Fruit fly (Drosophila melanogaster) whole organism, embryonic: Measurements from ENCODE around the gene alphaCOP.

Source experiments
- Aef1 ChIP-seq: fragments of 200-800 bp; sonication (Bioruptor generic); IDR thresholded peaks from 3 replicates; pipeline ENCODE4 v1.3.6; 2022; ENCODE audit warnings: missing biosample characterization, missing genetic modification characterization
- Atf-2 ChIP-seq: fragments of 200-800 bp; sonication (Bioruptor generic); optimal IDR thresholded peaks from 2 replicates; lab custom pipeline; 2016; ENCODE audit warnings: missing biosample characterization, missing genetic modification characterization
- B-H2 ChIP-seq: fragments of 200-800 bp; sonication (Bioruptor generic); optimal IDR thresholded peaks from 2 replicates; lab custom pipeline; 2018; ENCODE audit warnings: missing biosample characterization, mild to moderate bottlenecking, missing genetic modification characterization
- CG11093 ChIP-seq: fragments of 200-800 bp; sonication (Bioruptor generic); IDR thresholded peaks from 3 replicates; pipeline ENCODE4 v1.3.6; 2022; ENCODE audit warnings: missing biosample characterization, missing genetic modification characterization
- CG12744 ChIP-seq: fragments of 200-800 bp; sonication (Bioruptor generic); optimal IDR thresholded peaks from 2 replicates; lab custom pipeline; 2016; ENCODE audit warnings: missing biosample characterization, missing genetic modification characterization
- CG13287 ChIP-seq: fragments of 200-800 bp; sonication (Bioruptor generic); IDR thresholded peaks from 2 replicates; pipeline ENCODE4 v1.3.6; 2022; ENCODE audit warnings: missing biosample characterization, missing genetic modification characterization; ENCODE audit not compliant: partially characterized antibody
- CG13775 ChIP-seq: fragments of 200-800 bp; sonication (Bioruptor generic); optimal IDR thresholded peaks from 3 replicates; lab custom pipeline; 2017; ENCODE audit warnings: missing biosample characterization, mild to moderate bottlenecking, missing genetic modification characterization
- CG16815 ChIP-seq: fragments of 200-800 bp; sonication (Bioruptor generic); optimal IDR thresholded peaks from 3 replicates; lab custom pipeline; 2017; ENCODE audit warnings: missing biosample characterization, mild to moderate bottlenecking, missing genetic modification characterization
- CG18262 ChIP-seq: fragments of 200-800 bp; optimal IDR thresholded peaks from 3 replicates; lab custom pipeline; 2019; ENCODE audit warnings: missing biosample characterization, mild to moderate bottlenecking, missing genetic modification characterization, moderate library complexity
- CG2116 ChIP-seq: fragments of 200-800 bp; sonication (Bioruptor generic); optimal IDR thresholded peaks from 3 replicates; lab custom pipeline; 2018; ENCODE audit warnings: missing biosample characterization, mild to moderate bottlenecking, missing genetic modification characterization
- CG33557 ChIP-seq: fragments of 200-800 bp; sonication (Bioruptor generic); optimal IDR thresholded peaks from 2 replicates; lab custom pipeline; 2019; ENCODE audit warnings: missing biosample characterization, mild to moderate bottlenecking, missing genetic modification characterization, moderate library complexity
- CG4617 ChIP-seq: fragments of 200-800 bp; sonication (Bioruptor generic); optimal IDR thresholded peaks from 3 replicates; lab custom pipeline; 2016; ENCODE audit warnings: missing biosample characterization, missing genetic modification characterization, borderline replicate concordance
- CG4854 ChIP-seq: fragments of 200-800 bp; sonication (Bioruptor generic); optimal IDR thresholded peaks from 2 replicates; lab custom pipeline; 2016; ENCODE audit warnings: missing biosample characterization, missing genetic modification characterization, inconsistent platforms
- CG6654 ChIP-seq: fragments of 200-800 bp; sonication (Bioruptor generic); optimal IDR thresholded peaks from 2 replicates; lab custom pipeline; 2017; ENCODE audit warnings: missing biosample characterization, mild to moderate bottlenecking, missing genetic modification characterization
- CG7928 ChIP-seq: fragments of 200-800 bp; sonication (Bioruptor generic); optimal IDR thresholded peaks from 2 replicates; lab custom pipeline; 2017; ENCODE audit warnings: missing biosample characterization, mild to moderate bottlenecking, missing genetic modification characterization
- CG8089 ChIP-seq: fragments of 200-800 bp; sonication (Bioruptor generic); optimal IDR thresholded peaks from 3 replicates; lab custom pipeline; 2016; ENCODE audit warnings: missing biosample characterization, missing genetic modification characterization
- CG9797 ChIP-seq: fragments of 200-800 bp; sonication (Bioruptor generic); optimal IDR thresholded peaks from 3 replicates; lab custom pipeline; 2018; ENCODE audit warnings: missing biosample characterization, mild to moderate bottlenecking, missing genetic modification characterization
- Chrac-16 ChIP-seq: fragments of 200-800 bp; sonication (Bioruptor generic); optimal IDR thresholded peaks from 3 replicates; lab custom pipeline; 2016; ENCODE audit warnings: missing biosample characterization, missing genetic modification characterization
- CrebB ChIP-seq: fragments of 200-800 bp; sonication (Bioruptor generic); optimal IDR thresholded peaks from 3 replicates; lab custom pipeline; 2018; ENCODE audit warnings: missing biosample characterization, mild to moderate bottlenecking, missing genetic modification characterization
- Dbx ChIP-seq: fragments of 200-800 bp; sonication (Bioruptor generic); IDR thresholded peaks from 3 replicates; pipeline ENCODE4 v1.3.6; 2022; ENCODE audit warnings: missing biosample characterization, missing genetic modification characterization
- NK7.1 ChIP-seq: fragments of 200-800 bp; sonication (Bioruptor generic); optimal IDR thresholded peaks from 3 replicates; lab custom pipeline; 2016; ENCODE audit warnings: missing biosample characterization, missing genetic modification characterization
- Pdp1 ChIP-seq, 2 experiments: fragments of 200-800 bp; sonication (Bioruptor generic); optimal IDR thresholded peaks; 3 replicates each; lab custom pipeline; 2016; ENCODE audit warnings: missing biosample characterization in 2 of 2, missing genetic modification characterization in 2 of 2, mild to moderate bottlenecking in 1 of 2, moderate library complexity in 1 of 2
- Rfx ChIP-seq: fragments of 200-800 bp; sonication (Bioruptor generic); IDR thresholded peaks from 2 replicates; pipeline ENCODE4 v1.3.6; 2022; ENCODE audit warnings: missing biosample characterization, missing genetic modification characterization
- Scr ChIP-seq: fragments of 200-800 bp; sonication (Bioruptor generic); IDR thresholded peaks from 2 replicates; pipeline ENCODE4 v1.3.6; 2022; ENCODE audit warnings: missing biosample characterization, missing genetic modification characterization; ENCODE audit not compliant: partially characterized antibody
- Ssrp ChIP-seq: fragments of 200-800 bp; sonication (Bioruptor generic); optimal IDR thresholded peaks from 2 replicates; lab custom pipeline; 2018; ENCODE audit warnings: missing biosample characterization, mild to moderate bottlenecking, missing genetic modification characterization, moderate library complexity
- Xrp1 ChIP-seq: fragments of 200-800 bp; sonication (Bioruptor generic); IDR thresholded peaks from 2 replicates; pipeline ENCODE4 v1.3.6; 2022; ENCODE audit warnings: missing biosample characterization, missing genetic modification characterization
- bcd ChIP-seq: fragments of 200-800 bp; sonication (Bioruptor generic); optimal IDR thresholded peaks from 2 replicates; lab custom pipeline; 2017; ENCODE audit warnings: missing biosample characterization, mild to moderate bottlenecking, missing genetic modification characterization
- cato ChIP-seq: fragments of 200-800 bp; sonication (Bioruptor generic); optimal IDR thresholded peaks from 2 replicates; lab custom pipeline; 2016; ENCODE audit warnings: missing biosample characterization, missing genetic modification characterization, borderline replicate concordance
- chm ChIP-seq: fragments of 200-800 bp; sonication (Bioruptor generic); IDR thresholded peaks from 2 replicates; pipeline ENCODE4 v1.3.6; 2022; ENCODE audit warnings: missing biosample characterization, missing genetic modification characterization
- corto ChIP-seq: fragments of 200-800 bp; sonication (Bioruptor generic); optimal IDR thresholded peaks from 2 replicates; lab custom pipeline; 2016; ENCODE audit warnings: missing biosample characterization, mild to moderate bottlenecking, missing genetic modification characterization, moderate library complexity
- cwo ChIP-seq: fragments of 200-800 bp; sonication (Bioruptor generic); optimal IDR thresholded peaks from 3 replicates; lab custom pipeline; 2017; ENCODE audit warnings: missing biosample characterization, missing genetic modification characterization, mild to moderate bottlenecking, moderate library complexity, missing genetic modification reagents
- fd64A ChIP-seq: fragments of 200-800 bp; sonication (Bioruptor generic); optimal IDR thresholded peaks from 3 replicates; lab custom pipeline; 2018; ENCODE audit warnings: missing biosample characterization, mild to moderate bottlenecking, missing genetic modification characterization
- ftz-f1 ChIP-seq: fragments of 200-800 bp; sonication (Bioruptor generic); optimal IDR thresholded peaks from 2 replicates; lab custom pipeline; 2016; ENCODE audit warnings: missing biosample characterization, missing genetic modification characterization
- fu2 ChIP-seq: fragments of 200-800 bp; sonication (Bioruptor generic); optimal IDR thresholded peaks from 2 replicates; lab custom pipeline; 2016; ENCODE audit warnings: missing biosample characterization, missing genetic modification characterization
- gfzf ChIP-seq: fragments of 200-800 bp; sonication (Bioruptor generic); optimal IDR thresholded peaks from 2 replicates; lab custom pipeline; 2016; ENCODE audit warnings: missing biosample characterization, mild to moderate bottlenecking, missing genetic modification characterization, moderate library complexity
- grau ChIP-seq: fragments of 200-800 bp; optimal IDR thresholded peaks from 3 replicates; lab custom pipeline; 2019; ENCODE audit warnings: missing biosample characterization, mild to moderate bottlenecking, missing genetic modification characterization, moderate library complexity
- ham ChIP-seq: fragments of 200-800 bp; sonication (Bioruptor generic); IDR thresholded peaks from 2 replicates; pipeline ENCODE4 v1.3.6; 2022; ENCODE audit warnings: missing biosample characterization, missing genetic modification characterization
- lab ChIP-seq: fragments of 200-800 bp; sonication (Bioruptor generic); optimal IDR thresholded peaks from 3 replicates; lab custom pipeline; 2017; ENCODE audit warnings: missing biosample characterization, missing genetic modification characterization, mild to moderate bottlenecking, moderate library complexity, missing genetic modification reagents
- mam ChIP-seq: fragments of 200-800 bp; sonication (Bioruptor generic); optimal IDR thresholded peaks from 3 replicates; lab custom pipeline; 2016; ENCODE audit warnings: missing biosample characterization, missing genetic modification characterization
- pfk ChIP-seq: fragments of 200-800 bp; sonication (Bioruptor generic); optimal IDR thresholded peaks from 2 replicates; lab custom pipeline; 2018; ENCODE audit warnings: missing biosample characterization, mild to moderate bottlenecking, missing genetic modification characterization, moderate library complexity
- pros ChIP-seq: fragments of 200-800 bp; sonication (Bioruptor generic); optimal IDR thresholded peaks from 3 replicates; lab custom pipeline; 2019; ENCODE audit warnings: missing biosample characterization, mild to moderate bottlenecking, missing genetic modification characterization, moderate library complexity
- repo ChIP-seq: fragments of 200-800 bp; sonication (Bioruptor generic); optimal IDR thresholded peaks from 2 replicates; lab custom pipeline; 2016; ENCODE audit warnings: missing biosample characterization, missing genetic modification characterization
- sim ChIP-seq: fragments of 200-800 bp; sonication (Bioruptor generic); IDR thresholded peaks from 2 replicates; pipeline ENCODE4 v1.3.6; 2022; ENCODE audit warnings: missing biosample characterization, missing genetic modification characterization
- stc ChIP-seq: fragments of 200-800 bp; sonication (Bioruptor generic); IDR thresholded peaks from 2 replicates; pipeline ENCODE4 v1.3.6; 2022; ENCODE audit warnings: missing biosample characterization, missing genetic modification characterization
- tap ChIP-seq: fragments of 200-800 bp; optimal IDR thresholded peaks from 3 replicates; lab custom pipeline; 2019; ENCODE audit warnings: missing biosample characterization, mild to moderate bottlenecking, missing genetic modification characterization, moderate library complexity
- tll ChIP-seq, 2 experiments: fragments of 200-800 bp in 1 of 2; fragments of >200 bp in 1 of 2; sonication (Bioruptor generic) in 1 of 2; optimal IDR thresholded peaks; 2 replicates each; lab custom pipeline; 2017 to 2019; ENCODE audit warnings: missing biosample characterization in 2 of 2, missing genetic modification characterization in 2 of 2, mild to moderate bottlenecking in 1 of 2, moderate library complexity in 1 of 2
- trh ChIP-seq: fragments of 200-800 bp; sonication (Bioruptor generic); optimal IDR thresholded peaks from 2 replicates; lab custom pipeline; 2016; ENCODE audit warnings: missing biosample characterization, missing genetic modification characterization
- vnd ChIP-seq: fragments of 200-800 bp; sonication (Bioruptor generic); IDR thresholded peaks from 3 replicates; pipeline ENCODE4 v1.3.6; 2022; ENCODE audit warnings: missing biosample characterization, missing genetic modification characterization; ENCODE audit not compliant: partially characterized antibody
- wor ChIP-seq: fragments of 200-800 bp; sonication (Bioruptor generic); IDR thresholded peaks from 2 replicates; pipeline ENCODE4 v1.3.6; 2022; ENCODE audit warnings: missing biosample characterization, missing genetic modification characterization
- zen2 ChIP-seq: fragments of 200-800 bp; sonication (Bioruptor generic); IDR thresholded peaks from 3 replicates; pipeline ENCODE4 v1.3.6; 2022; ENCODE audit warnings: missing biosample characterization, missing genetic modification characterization; ENCODE audit not compliant: partially characterized antibody

Gene alphaCOP

dm6 chr3L:1668504-1668903 is 23.5 kb upstream of the alphaCOP start, which contains the start of gene RpL23A (continued):
- TF ChIP-seq trh (peak; percentile 93), NK7.1 (peak; percentile 94), vnd (no peak), CG13775 (GFP tag; lab: Kevin White, UChicago) (peak; percentile 98), Scr (GFP tag; lab: Robert Waterston, UW) (peak; percentile 43; the same call in 1 of the 2 replicates), CG13287 (peak; percentile 65), tll (GFP tag; optimal IDR thresholded peaks at IDR 0.05; lab: Kevin White, UChicago) (peak in 1 of 2 experiments; percentile 61), CG11093 (GFP tag; lab: Robert Waterston, UW) (peak; percentile 81), CG9797 (GFP tag; lab: Kevin White, UChicago) (peak; percentile 91), Pdp1 (GFP tag; optimal IDR thresholded peaks at IDR 0.05; lab: Kevin White, UChicago) (peak; percentile 92 to 93), stc (GFP tag; lab: Robert Waterston, UW) (peak; percentile 91), pros (GFP tag; lab: Kevin White, UChicago) (peak; percentile 23), Ssrp (peak; percentile 74), lab (GFP tag; lab: Kevin White, UChicago) (peak; percentile 99), cato (GFP tag; lab: Kevin White, UChicago) (peak; percentile 89), Xrp1 (peak; percentile 78), sim (GFP tag; lab: Robert Waterston, UW) (peak; percentile 76), wor (GFP tag; lab: Robert Waterston, UW) (peak; percentile 64), CG8089 (GFP tag; lab: Kevin White, UChicago) (peak; percentile 97), Aef1 (GFP tag; lab: Robert Waterston, UW) (peak; percentile 93), zen2 (GFP tag; lab: Robert Waterston, UW) (no peak), gfzf (GFP tag; lab: Kevin White, UChicago) (peak; percentile 58), CG18262 (tag; lab: Kevin White, UChicago) (peak; percentile 82), corto (GFP tag; lab: Kevin White, UChicago) (no peak), B-H2 (GFP tag; lab: Kevin White, UChicago) (peak; percentile 97), CG12744 (peak; percentile 95), Rfx (GFP tag; lab: Robert Waterston, UW) (peak; percentile 99), CG2116 (peak; percentile 93), repo (GFP tag; lab: Kevin White, UChicago) (peak; percentile 97), CrebB (tag; lab: Kevin White, UChicago) (peak; percentile 93), ftz-f1 (GFP tag; lab: Kevin White, UChicago) (peak; percentile 91), pfk (peak; percentile 82), CG7928 (GFP tag; lab: Kevin White, UChicago) (peak; percentile 74), fu2 (GFP tag; lab: Kevin White, UChicago) (peak; percentile 96), CG16815 (peak; percentile 88), chm (GFP tag; lab: Robert Waterston, UW) (peak; percentile 97), bcd (GFP tag; lab: Kevin White, UChicago) (peak; percentile 99), ham (GFP tag; lab: Robert Waterston, UW) (peak; percentile 91), Chrac-16 (GFP tag; lab: Kevin White, UChicago) (peak; percentile 89), CG6654 (GFP tag; lab: Kevin White, UChicago) (peak; percentile 83), grau (tag; lab: Kevin White, UChicago) (peak; percentile 88), cwo (GFP tag; lab: Kevin White, UChicago) (peak; percentile 82), mam (peak; percentile 97), Atf-2 (peak; percentile 93), CG4617 (GFP tag; lab: Kevin White, UChicago) (peak; percentile 93), Dbx (peak; percentile 98), tap (tag; lab: Kevin White, UChicago) (peak; percentile 75), CG4854 (GFP tag; lab: Kevin White, UChicago) (peak; percentile 96), fd64A (GFP tag; lab: Kevin White, UChicago) (peak; percentile 91), CG33557 (GFP tag; lab: Kevin White, UChicago) (peak; percentile 87)
